Fruit fly (Drosophila melanogaster) whole organism, wandering third instar larva: Measurements from ENCODE around the gene Hnf4.

ENCODE experiments used
- fru ChIP-seq: fragments of 200-800 bp; sonication (Bioruptor generic); optimal IDR thresholded peaks from 3 replicates; lab custom pipeline; 2016; ENCODE audit warnings: missing biosample characterization, mild to moderate bottlenecking, missing genetic modification characterization
- pan ChIP-seq: fragments of >200 bp; optimal IDR thresholded peaks from 2 replicates; lab custom pipeline; 2017

dm6 chr2L:8694250-8694704, 15.1 kb downstream of the Hnf4 start:
- TF ChIP-seq pan (lab: Kevin White, UChicago) (no peak), fru (GFP tag; lab: Kevin White, UChicago) (no peak)
